Fruit fly (Drosophila melanogaster): ENCODE data around the gene daw.

The daw gene

dm6 chr2L:2857862-2858734 is 53.0 kb downstream of the daw start (continued):
- TF ChIP-seq Lhr (GFP tag; optimal IDR thresholded peaks at IDR 0.05), result no peak
- peak; percentile 24 for TF ChIP-seq CG15011 (GFP tag; optimal IDR thresholded peaks at IDR 0.05)
- TF ChIP-seq schlank (tag; optimal IDR thresholded peaks at IDR 0.05), result no peak
- TF ChIP-seq D19A (tag; optimal IDR thresholded peaks at IDR 0.05), result no peak
- no peak for TF ChIP-seq Spps (tag; optimal IDR thresholded peaks at IDR 0.05)
- TF ChIP-seq CG7963 (GFP tag; IDR thresholded peaks at IDR 0.05; ENCODE audit: partially characterized antibody), result no peak
- TF ChIP-seq Deaf1 (tag; optimal IDR thresholded peaks at IDR 0.05), result no peak
- TF ChIP-seq gsb-n (tag; optimal IDR thresholded peaks at IDR 0.05), result peak; percentile 75
- TF ChIP-seq CG2875 (GFP tag; optimal IDR thresholded peaks at IDR 0.05), result no peak
- TF ChIP-seq Hmx (GFP tag; optimal IDR thresholded peaks at IDR 0.05), result no peak
- no peak for TF ChIP-seq TFAM (GFP tag; optimal IDR thresholded peaks at IDR 0.05)
- TF ChIP-seq Hr3 (GFP tag; optimal IDR thresholded peaks at IDR 0.05), result no peak
- TF ChIP-seq h (optimal IDR thresholded peaks at IDR 0.05), result no peak
- peak; percentile 11 for TF ChIP-seq CG6254 (GFP tag; optimal IDR thresholded peaks at IDR 0.05)
- peak; percentile 16 for TF ChIP-seq CG2712 (tag; optimal IDR thresholded peaks at IDR 0.05)
- TF ChIP-seq CTCF (GFP tag; optimal IDR thresholded peaks at IDR 0.05), result no peak
- peak; percentile 19 for TF ChIP-seq ERR (GFP tag; optimal IDR thresholded peaks at IDR 0.05)
- TF ChIP-seq luna (GFP tag; optimal IDR thresholded peaks at IDR 0.05), result no peak
- TF ChIP-seq HmgD (GFP tag; optimal IDR thresholded peaks at IDR 0.05), result no peak
- no peak for TF ChIP-seq Fer2 (tag; optimal IDR thresholded peaks at IDR 0.05)
- peak; percentile 47; the same call in 1 of the 2 replicates for TF ChIP-seq Bgb (GFP tag; IDR thresholded peaks at IDR 0.05; ENCODE audit: partially characterized antibody)
- no peak for TF ChIP-seq PHDP (tag; optimal IDR thresholded peaks at IDR 0.05)
- no peak for TF ChIP-seq CG18619 (GFP tag; optimal IDR thresholded peaks at IDR 0.05)
- no peak for TF ChIP-seq CG18011 (GFP tag; optimal IDR thresholded peaks at IDR 0.05)
- no peak for TF ChIP-seq CG11085 (GFP tag; IDR thresholded peaks at IDR 0.05)
- TF ChIP-seq CG1603 (tag; optimal IDR thresholded peaks at IDR 0.05), result no peak
- TF ChIP-seq CG12942 (GFP tag; optimal IDR thresholded peaks at IDR 0.05), result no peak
- TF ChIP-seq Dfd (GFP tag; optimal IDR thresholded peaks at IDR 0.05), result no peak
- TF ChIP-seq ham (GFP tag; IDR thresholded peaks at IDR 0.05), result no peak
- TF ChIP-seq unpg (GFP tag; optimal IDR thresholded peaks at IDR 0.05), result peak; percentile 13
- no peak for TF ChIP-seq fu2 (GFP tag; optimal IDR thresholded peaks at IDR 0.05)
- TF ChIP-seq CG8290 (GFP tag; optimal IDR thresholded peaks at IDR 0.05), result no peak
- no peak for TF ChIP-seq CG8290 (tag; optimal IDR thresholded peaks at IDR 0.05)
- no peak for TF ChIP-seq zen (tag; optimal IDR thresholded peaks at IDR 0.05)
- no peak for TF ChIP-seq vvl (GFP tag; IDR thresholded peaks at IDR 0.05)
- no peak for TF ChIP-seq wdn (GFP tag; IDR thresholded peaks at IDR 0.05)
- no peak for TF ChIP-seq vnd (GFP tag; IDR thresholded peaks at IDR 0.05; ENCODE audit: partially characterized antibody)
- TF ChIP-seq Dp (GFP tag; optimal IDR thresholded peaks at IDR 0.05), result no peak
- no peak for TF ChIP-seq ato (GFP tag; IDR thresholded peaks at IDR 0.05; ENCODE audit: partially characterized antibody)
- 0 out of 2 replicates have a peak, but pooled peaks have one; percentile 18 for TF ChIP-seq CG42726 (GFP tag; IDR thresholded peaks at IDR 0.05; ENCODE audit: partially characterized antibody)
- peak; percentile 35 for TF ChIP-seq Ets65A (GFP tag)
- no peak for TF ChIP-seq seq (GFP tag; IDR thresholded peaks at IDR 0.05)
- no peak for TF ChIP-seq kni (GFP tag; optimal IDR thresholded peaks at IDR 0.05)
- no peak for TF ChIP-seq sna (GFP tag; IDR thresholded peaks at IDR 0.05; ENCODE audit: partially characterized antibody)
- TF ChIP-seq CG3995 (GFP tag; optimal IDR thresholded peaks at IDR 0.05), result no peak
- TF ChIP-seq CG4820 (GFP tag; optimal IDR thresholded peaks at IDR 0.05), result no peak
- no peak for TF ChIP-seq esg (GFP tag; conservative IDR thresholded peaks at IDR 0.05)
- TF ChIP-seq CG6813 (GFP tag; optimal IDR thresholded peaks at IDR 0.05), result no peak
- TF ChIP-seq H15 (GFP tag; IDR thresholded peaks at IDR 0.05), result no peak
- no peak; the same call in 1 of the 2 replicates for TF ChIP-seq CG10959 (GFP tag; IDR thresholded peaks at IDR 0.05)

Measured in whole organism, embryonic.